Worm (Caenorhabditis elegans) whole organism, young adult: Measurements from ENCODE around the gene K10D6.3.

Experiments used
- B0261.1 ChIP-seq: sonication (generic microtip); optimal IDR thresholded peaks from 2 replicates; lab custom pipeline; 2016; ENCODE audit warnings: mild to moderate bottlenecking, missing genetic modification characterization, moderate library complexity, missing compliant biosample characterization
- C06A6.2 ChIP-seq: fragments of 200-800 bp; sonication (Bioruptor generic); conservative IDR thresholded peaks from 2 replicates; pipeline ENCODE4 v1.3.6; 2022; ENCODE audit warnings: missing genetic modification characterization, missing compliant biosample characterization
- C17E4.6 ChIP-seq: fragments of 200-800 bp; sonication (Bioruptor generic); IDR thresholded peaks from 2 replicates; pipeline ENCODE4 v1.3.6; 2022; ENCODE audit warnings: missing genetic modification reagents, missing genetic modification characterization, missing compliant biosample characterization
- D2030.7 ChIP-seq: fragments of 200-800 bp; sonication (Bioruptor generic); IDR thresholded peaks from 2 replicates; pipeline ENCODE4 v1.3.6; 2022; ENCODE audit warnings: missing genetic modification reagents, missing genetic modification characterization, missing compliant biosample characterization
- F37B4.10 ChIP-seq: fragments of 200-800 bp; sonication (Bioruptor generic); IDR thresholded peaks from 2 replicates; pipeline ENCODE4 v1.3.6; 2022; ENCODE audit warnings: missing genetic modification characterization, missing compliant biosample characterization
- F52B5.7 ChIP-seq: sonication (generic microtip); optimal IDR thresholded peaks from 2 replicates; lab custom pipeline; 2016; ENCODE audit warnings: mild to moderate bottlenecking, missing genetic modification characterization, missing compliant biosample characterization
- T07F8.4 ChIP-seq: sonication (generic microtip); optimal IDR thresholded peaks from 2 replicates; lab custom pipeline; 2016; ENCODE audit warnings: mild to moderate bottlenecking, missing genetic modification characterization, moderate library complexity, missing compliant biosample characterization
- T26A5.8 ChIP-seq: sonication (generic microtip); optimal IDR thresholded peaks from 2 replicates; lab custom pipeline; 2016; ENCODE audit warnings: missing genetic modification characterization, missing compliant biosample characterization
- Y53G8AR.9 ChIP-seq: fragments of 200-800 bp; sonication (Bioruptor generic); conservative IDR thresholded peaks from 2 replicates; pipeline ENCODE4 v1.3.6; 2022; ENCODE audit warnings: missing genetic modification reagents, missing genetic modification characterization, missing compliant biosample characterization
- Y67H2A.10 ChIP-seq: fragments of 200-800 bp; sonication (Bioruptor generic); conservative IDR thresholded peaks from 2 replicates; pipeline ENCODE4 v1.3.6; 2022; ENCODE audit warnings: missing genetic modification reagents, missing genetic modification characterization, missing compliant biosample characterization
- Y79H2A.3 ChIP-seq: fragments of 200-800 bp; sonication (Bioruptor generic); conservative IDR thresholded peaks from 2 replicates; pipeline ENCODE4 v1.3.6; 2022; ENCODE audit warnings: missing genetic modification reagents, missing genetic modification characterization, missing compliant biosample characterization
- ZK185.1 ChIP-seq: sonication (generic microtip); optimal IDR thresholded peaks from 2 replicates; lab custom pipeline; 2016; ENCODE audit warnings: mild to moderate bottlenecking, missing genetic modification characterization, missing compliant biosample characterization; ENCODE audit not compliant: poor library complexity, severe bottlenecking
- akir-1 ChIP-seq: fragments of 200-800 bp; sonication (Bioruptor generic); optimal IDR thresholded peaks from 2 replicates; lab custom pipeline; 2018; ENCODE audit warnings: mild to moderate bottlenecking, missing genetic modification characterization, moderate library complexity, missing compliant biosample characterization
- ama-1 ChIP-seq, 3 experiments: fragments of 150-350 bp in 1 of 3; sonication (generic microtip) in 2 of 3; optimal IDR thresholded peaks; 2 replicates each; lab custom pipeline; 2014 to 2018; ENCODE audit warnings: missing biosample characterization in 2 of 3, missing genetic modification characterization in 2 of 3, missing genetic modification reagents in 2 of 3
- attf-5 ChIP-seq: fragments of 200-800 bp; sonication (Bioruptor generic); optimal IDR thresholded peaks from 2 replicates; lab custom pipeline; 2018; ENCODE audit warnings: mild to moderate bottlenecking, missing genetic modification characterization, missing compliant biosample characterization
- ccch-3 ChIP-seq: fragments of 200-800 bp; sonication (Bioruptor generic); optimal IDR thresholded peaks from 2 replicates; lab custom pipeline; 2018; ENCODE audit warnings: mild to moderate bottlenecking, missing genetic modification characterization, missing compliant biosample characterization
- ceh-100 ChIP-seq: fragments of 200-800 bp; sonication (Bioruptor generic); IDR thresholded peaks from 2 replicates; pipeline ENCODE4 v1.3.6; 2022; ENCODE audit warnings: missing genetic modification reagents, missing genetic modification characterization, missing compliant biosample characterization
- ceh-27 ChIP-seq: fragments of 200-800 bp; sonication (Bioruptor generic); optimal IDR thresholded peaks from 2 replicates; lab custom pipeline; 2018; ENCODE audit warnings: mild to moderate bottlenecking, missing genetic modification characterization, moderate library complexity, missing compliant biosample characterization
- ceh-58 ChIP-seq: fragments of 200-800 bp; sonication (Bioruptor generic); IDR thresholded peaks from 2 replicates; pipeline ENCODE4 v1.3.6; 2022; ENCODE audit warnings: missing genetic modification characterization, missing compliant biosample characterization
- ceh-79 ChIP-seq: sonication (generic microtip); optimal IDR thresholded peaks from 2 replicates; lab custom pipeline; 2017; ENCODE audit warnings: mild to moderate bottlenecking, missing genetic modification characterization, missing compliant biosample characterization
- chd-7 ChIP-seq: sonication (generic microtip); optimal IDR thresholded peaks from 2 replicates; lab custom pipeline; 2016; ENCODE audit warnings: mild to moderate bottlenecking, missing genetic modification characterization, moderate library complexity, missing compliant biosample characterization
- dpl-1 ChIP-seq: fragments of 150-350 bp; optimal IDR thresholded peaks from 2 replicates; lab custom pipeline; 2014; ENCODE audit warnings: missing biosample characterization, missing genetic modification reagents, missing genetic modification characterization
- egrh-3 ChIP-seq: fragments of 200-800 bp; sonication (Bioruptor generic); IDR thresholded peaks from 2 replicates; pipeline ENCODE4 v1.3.6; 2022; ENCODE audit warnings: missing genetic modification reagents, missing genetic modification characterization, missing compliant biosample characterization
- hlh-12 ChIP-seq: sonication (generic microtip); optimal IDR thresholded peaks from 2 replicates; lab custom pipeline; 2016; ENCODE audit warnings: missing genetic modification characterization, missing compliant biosample characterization
- hrde-1 ChIP-seq: sonication (generic microtip); optimal IDR thresholded peaks from 2 replicates; lab custom pipeline; 2016; ENCODE audit warnings: missing genetic modification characterization, mild to moderate bottlenecking, missing compliant biosample characterization, moderate library complexity, missing genotype, missing genetic modification reagents, borderline replicate concordance
- lag-1 ChIP-seq: fragments of 200-800 bp; sonication (Bioruptor generic); IDR thresholded peaks from 2 replicates; pipeline ENCODE4 v1.3.6; 2022; ENCODE audit warnings: missing genetic modification reagents, missing genetic modification characterization, missing compliant biosample characterization
- let-526 ChIP-seq: fragments of 200-800 bp; sonication (Bioruptor generic); IDR thresholded peaks from 2 replicates; pipeline ENCODE4 v1.3.6; 2022; ENCODE audit warnings: missing genetic modification reagents, missing genetic modification characterization, missing compliant biosample characterization
- madf-3 ChIP-seq: fragments of 200-800 bp; sonication (Bioruptor generic); IDR thresholded peaks from 2 replicates; pipeline ENCODE4 v1.3.6; 2022; ENCODE audit warnings: missing genetic modification reagents, missing genetic modification characterization, missing compliant biosample characterization
- mes-4 ChIP-seq: sonication (generic microtip); optimal IDR thresholded peaks from 2 replicates; lab custom pipeline; 2016; ENCODE audit warnings: missing genotype, missing genetic modification characterization, missing compliant biosample characterization
- nhr-80 ChIP-seq: sonication (generic microtip); optimal IDR thresholded peaks from 2 replicates; lab custom pipeline; 2016; ENCODE audit warnings: missing genetic modification characterization, missing compliant biosample characterization
- pbrm-1 ChIP-seq: fragments of 200-800 bp; sonication (Bioruptor generic); IDR thresholded peaks from 2 replicates; pipeline ENCODE4 v1.3.6; 2022; ENCODE audit warnings: missing genetic modification reagents, missing genetic modification characterization, missing compliant biosample characterization
- pha-4 ChIP-seq: fragments of 150-350 bp; sonication (generic microtip); optimal IDR thresholded peaks from 2 replicates; lab custom pipeline; 2014; ENCODE audit warnings: missing biosample characterization, missing genetic modification reagents, missing genetic modification characterization
- sea-2 ChIP-seq: fragments of 200-800 bp; sonication (Bioruptor generic); IDR thresholded peaks from 2 replicates; pipeline ENCODE4 v1.3.6; 2022; ENCODE audit warnings: missing genetic modification characterization, missing compliant biosample characterization
- snpc-1.1 ChIP-seq: sonication (generic microtip); optimal IDR thresholded peaks from 2 replicates; lab custom pipeline; 2017; ENCODE audit warnings: missing genetic modification characterization, mild to moderate bottlenecking, missing compliant biosample characterization, antibody characterized with exemption, moderate library complexity, missing genotype, missing genetic modification reagents; ENCODE audit not compliant: insufficient read depth
- snpc-1.3 ChIP-seq: sonication (generic microtip); optimal IDR thresholded peaks from 2 replicates; lab custom pipeline; 2017; ENCODE audit warnings: missing genetic modification characterization, mild to moderate bottlenecking, missing compliant biosample characterization, antibody characterized with exemption, moderate library complexity, missing genotype, missing genetic modification reagents; ENCODE audit not compliant: insufficient read depth
- sptf-2 ChIP-seq: fragments of 200-800 bp; sonication (Bioruptor generic); optimal IDR thresholded peaks from 2 replicates; lab custom pipeline; 2018; ENCODE audit warnings: mild to moderate bottlenecking, missing genetic modification characterization, missing compliant biosample characterization
- tbp1 ChIP-seq: fragments of 200-800 bp; sonication (Bioruptor generic); optimal IDR thresholded peaks from 2 replicates; lab custom pipeline; 2018; ENCODE audit warnings: mild to moderate bottlenecking, missing genetic modification characterization, missing compliant biosample characterization
- tbx-9 ChIP-seq: sonication (generic microtip); optimal IDR thresholded peaks from 2 replicates; lab custom pipeline; 2016; ENCODE audit warnings: borderline replicate concordance, missing genetic modification characterization, inconsistent platforms, missing compliant biosample characterization
- unc-130 ChIP-seq: sonication (generic microtip); optimal IDR thresholded peaks from 2 replicates; lab custom pipeline; 2016; ENCODE audit warnings: missing genetic modification reagents, missing genetic modification characterization, missing compliant biosample characterization
- xnd-1 ChIP-seq: sonication (generic microtip); optimal IDR thresholded peaks from 2 replicates; lab custom pipeline; 2016; ENCODE audit warnings: missing genotype, missing genetic modification reagents, missing genetic modification characterization, missing compliant biosample characterization
- zfh-2 ChIP-seq: fragments of 200-800 bp; sonication (Bioruptor generic); conservative IDR thresholded peaks from 2 replicates; pipeline ENCODE4 v1.3.6; 2022; ENCODE audit warnings: missing genetic modification reagents, missing genetic modification characterization, missing compliant biosample characterization
- zim-3 ChIP-seq: sonication (generic microtip); optimal IDR thresholded peaks from 2 replicates; lab custom pipeline; 2017; ENCODE audit warnings: mild to moderate bottlenecking, missing genetic modification characterization, moderate library complexity, missing compliant biosample characterization
- ztf-18 ChIP-seq: sonication (generic microtip); optimal IDR thresholded peaks from 2 replicates; lab custom pipeline; 2016; ENCODE audit warnings: missing genotype, mild to moderate bottlenecking, missing genetic modification characterization, missing compliant biosample characterization
- ztf-22 ChIP-seq: fragments of 200-800 bp; sonication (Bioruptor generic); optimal IDR thresholded peaks from 2 replicates; lab custom pipeline; 2018; ENCODE audit warnings: mild to moderate bottlenecking, missing genetic modification characterization, moderate library complexity, missing compliant biosample characterization
- ztf-25 ChIP-seq: fragments of 200-800 bp; sonication (Bioruptor generic); IDR thresholded peaks from 2 replicates; pipeline ENCODE4 v1.3.6; 2022; ENCODE audit warnings: missing genetic modification reagents, missing genetic modification characterization, missing compliant biosample characterization
- ztf-26 ChIP-seq: sonication (generic microtip); optimal IDR thresholded peaks from 2 replicates; lab custom pipeline; 2017; ENCODE audit warnings: missing genetic modification characterization, missing compliant biosample characterization
- ztf-28 ChIP-seq: fragments of 200-800 bp; sonication (Bioruptor generic); IDR thresholded peaks from 2 replicates; pipeline ENCODE4 v1.3.6; 2022; ENCODE audit warnings: missing genetic modification reagents, missing genetic modification characterization, missing compliant biosample characterization
- ztf-6 ChIP-seq: fragments of 200-800 bp; sonication (Bioruptor generic); IDR thresholded peaks from 2 replicates; pipeline ENCODE4 v1.3.6; 2022; ENCODE audit warnings: missing genetic modification reagents, missing genetic modification characterization, missing compliant biosample characterization

The K10D6.3 gene

ce11 chrV:11228653-11229173 lies 28.3 kb downstream of the K10D6.3 start, which contains the start of gene pqn-70:
pqn-70 (minus strand) TSS chrV:11228703.
- TF ChIP-seq sptf-2 (no peak), egrh-3 (GFP tag; lab: Robert Waterston, UW) (peak; percentile 58), attf-5 (GFP tag; lab: Kevin White, UChicago) (peak; percentile 81), T07F8.4 (tag; lab: Kevin White, UChicago) (no peak), F37B4.10 (no peak), xnd-1 (tag; lab: Kevin White, UChicago) (no peak), ZK185.1 (peak; percentile 65), zim-3 (tag; lab: Kevin White, UChicago) (no peak), unc-130 (peak; percentile 28), ztf-26 (no peak), chd-7 (tag; lab: Kevin White, UChicago) (peak; percentile 29), mes-4 (tag; lab: Kevin White, UChicago) (no peak), C17E4.6 (GFP tag; lab: Robert Waterston, UW) (no peak), ztf-25 (no peak), ztf-18 (peak; percentile 47), zfh-2 (GFP tag; lab: Robert Waterston, UW) (no peak), Y79H2A.3 (GFP tag; lab: Robert Waterston, UW) (no peak), ztf-6 (GFP tag; lab: Robert Waterston, UW) (no peak), B0261.1 (tag; lab: Kevin White, UChicago) (no peak), ceh-100 (peak; percentile 92), ztf-22 (no peak), hrde-1 (no peak), C06A6.2 (0 out of 2 replicates have a peak, but pooled peaks have one; percentile 22), dpl-1 (GFP tag; lab: Kevin White, UChicago) (no peak), let-526 (GFP tag; lab: Robert Waterston, UW) (0 out of 2 replicates have a peak, but pooled peaks have one; percentile 53), pha-4 (tag; lab: Kevin White, UChicago) (no peak), madf-3 (0 out of 2 replicates have a peak, but pooled peaks have one; percentile 64), lag-1 (GFP tag; lab: Robert Waterston, UW) (no peak), snpc-1.1 (tag; lab: Kevin White, UChicago) (no peak), ccch-3 (GFP tag; lab: Kevin White, UChicago) (no peak), T26A5.8 (tag; lab: Kevin White, UChicago) (no peak), D2030.7 (GFP tag; lab: Robert Waterston, UW) (peak; percentile 33; the same call in 1 of the 2 replicates), nhr-80 (peak; percentile 55), Y53G8AR.9 (GFP tag; lab: Robert Waterston, UW) (no peak), ceh-79 (tag; lab: Kevin White, UChicago) (no peak), pbrm-1 (GFP tag; lab: Robert Waterston, UW) (peak; percentile 68; the same call in 1 of the 2 replicates), akir-1 (GFP tag; lab: Kevin White, UChicago) (no peak), ceh-58 (GFP tag; lab: Robert Waterston, UW) (no peak), ceh-27 (GFP tag; lab: Kevin White, UChicago) (peak; percentile 82), F52B5.7 (tag; lab: Kevin White, UChicago) (no peak), hlh-12 (tag; lab: Kevin White, UChicago) (no peak), snpc-1.3 (tag; lab: Kevin White, UChicago) (no peak), sea-2 (GFP tag; lab: Robert Waterston, UW) (no peak), tbp1 (peak; percentile 62), tbx-9 (no peak), ama-1 (optimal IDR thresholded peaks at IDR 0.05; lab: Kevin White, UChicago) (no peak), ama-1 (GFP tag; optimal IDR thresholded peaks at IDR 0.05; lab: Kevin White, UChicago) (no peak), Y67H2A.10 (peak; percentile 53; the same call in 1 of the 2 replicates), ztf-28 (GFP tag; lab: Robert Waterston, UW) (no peak)
